Worm (Caenorhabditis elegans) whole organism, L4/young adult: ENCODE measurements around the gene T23D5.8.
"Not testable (repeated sequence)": the region's sequence is repeated elsewhere in the genome, so short reads cannot be mapped to it uniquely, and the experiment has no call there.

Source experiments
- W03F9.2 ChIP-seq: fragments of 150-350 bp; optimal IDR thresholded peaks from 2 replicates; lab custom pipeline; 2014; ENCODE audit warnings: missing biosample characterization, missing genetic modification characterization
- dao-5 ChIP-seq: sonication (generic microtip); optimal IDR thresholded peaks from 2 replicates; lab custom pipeline; 2016; ENCODE audit warnings: missing genotype, missing genetic modification characterization, moderate library complexity, missing compliant biosample characterization
- him-1 ChIP-seq: sonication (generic microtip); optimal IDR thresholded peaks from 2 replicates; lab custom pipeline; 2016; ENCODE audit warnings: missing genotype, missing genetic modification reagents, missing genetic modification characterization, missing compliant biosample characterization

T23D5.8 gene

ce11 chrV:15754731-15755130 lies 6.5 kb upstream of the T23D5.8 start, which contains the start of gene str-8:
Gene str-8, plus strand, starts transcription at chrV:15755031.
- not testable (repeated sequence) for TF ChIP-seq him-1 (tag; lab: Kevin White, UChicago); dao-5; W03F9.2 (tag; lab: Kevin White, UChicago)

DNA sequence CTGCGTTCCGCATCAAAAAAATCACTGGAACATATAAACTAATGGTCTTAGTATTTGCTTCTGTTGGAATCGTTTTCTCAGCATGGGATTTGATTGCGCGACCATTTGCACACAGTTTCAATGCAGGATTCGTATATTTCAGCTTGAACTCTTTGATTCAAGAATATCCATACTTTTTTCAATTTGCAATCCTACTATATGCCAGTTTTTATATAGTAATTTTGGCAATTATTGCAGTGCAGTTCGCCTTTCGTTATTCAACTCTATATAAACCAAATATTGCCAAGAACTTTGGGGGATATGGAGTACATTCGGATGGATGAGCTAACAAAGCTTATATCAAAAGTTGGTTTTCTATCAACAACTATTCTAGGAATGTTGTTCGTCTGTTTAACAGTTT lies 4.7 kb upstream of the T23D5.8 start, which contains the start of gene str-5:
Gene str-5 (plus strand): TSS at position 301 of the 400 bp plus-strand sequence.
- not testable (repeated sequence) for TF ChIP-seq him-1 (tag; lab: Kevin White, UChicago); dao-5; W03F9.2 (tag; lab: Kevin White, UChicago)

ce11 chrV:15752049-15752448 lies 3.8 kb upstream of the T23D5.8 start, which contains the start of gene str-43:
Gene str-43, minus strand, starts transcription at chrV:15752149.
- no peak for TF ChIP-seq W03F9.2 (tag; lab: Kevin White, UChicago)
- no peak for TF ChIP-seq him-1 (tag; lab: Kevin White, UChicago)
- TF ChIP-seq dao-5 = no peak

DNA sequence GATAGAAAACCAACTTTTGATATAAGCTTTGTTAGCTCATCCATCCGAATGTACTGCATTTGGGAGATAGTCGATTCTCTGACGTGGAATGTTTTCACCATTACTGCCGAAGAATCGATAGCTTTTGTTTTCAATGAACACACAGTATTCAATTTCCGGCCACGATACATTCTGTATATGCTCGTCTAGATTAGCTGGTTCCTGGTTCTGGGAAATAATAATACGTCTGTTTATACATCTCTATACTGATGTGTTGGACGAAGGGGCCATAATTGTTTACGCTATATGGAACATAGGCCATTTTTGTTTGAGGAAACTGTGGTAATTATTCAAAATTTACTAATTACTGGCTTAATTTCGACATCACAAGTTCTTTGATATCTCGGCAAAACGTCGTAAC lies 1.9 kb upstream of the T23D5.8 start, which contains the start of gene str-6:
Gene str-6 (minus strand): TSS at position 101 of the 400 bp plus-strand sequence.
- TF ChIP-seq dao-5 = no peak
- no peak for TF ChIP-seq him-1 (tag; lab: Kevin White, UChicago)
- TF ChIP-seq W03F9.2 (tag; lab: Kevin White, UChicago) = no peak

DNA sequence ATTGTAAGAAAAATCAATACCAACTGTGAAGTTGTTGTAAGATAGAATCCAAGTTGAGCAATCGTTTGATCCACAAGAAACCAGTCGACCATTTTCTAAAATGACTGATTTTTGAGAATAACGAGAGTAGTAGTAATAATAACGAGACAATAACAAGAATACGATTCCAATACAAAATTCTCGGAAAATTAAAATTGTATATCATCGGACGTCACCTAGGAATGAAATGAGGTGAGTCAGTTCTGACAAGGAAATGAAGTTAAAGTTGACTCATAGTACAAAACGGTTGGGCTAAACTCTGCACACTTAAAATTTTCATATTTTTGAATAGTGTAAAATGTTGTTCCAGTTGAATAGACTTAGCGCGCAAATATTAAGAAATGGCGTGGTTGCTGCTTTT lies 3.9 kb downstream of the T23D5.8 start, which contains the start of gene str-19:
Gene str-19 (minus strand): TSS at position 101 of the 400 bp plus-strand sequence.
- TF ChIP-seq dao-5; him-1 (tag; lab: Kevin White, UChicago); W03F9.2 (tag; lab: Kevin White, UChicago): not testable (repeated sequence)

DNA sequence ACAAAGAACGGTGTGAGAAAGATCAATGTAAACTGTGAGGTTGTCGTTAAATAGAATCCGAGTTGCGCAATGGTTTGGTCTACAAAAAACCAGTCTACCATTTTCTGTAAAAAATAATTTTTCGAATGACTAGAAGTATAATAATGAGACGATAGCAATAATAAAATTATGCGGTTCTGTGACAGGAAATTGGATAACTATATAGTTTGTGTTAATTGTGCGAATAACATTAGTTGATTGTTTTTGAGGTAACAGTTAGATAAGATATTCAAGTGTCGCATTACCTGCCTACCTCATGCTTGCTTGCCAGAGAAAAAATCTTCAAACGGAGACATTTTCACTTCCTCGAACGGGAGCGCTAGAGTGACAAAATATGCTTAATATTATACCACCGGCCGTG lies 6.4 kb downstream of the T23D5.8 start, which contains the start of gene str-18:
Gene str-18 (minus strand): TSS at position 101 of the 400 bp plus-strand sequence.
- TF ChIP-seq dao-5 (no peak), W03F9.2 (tag; lab: Kevin White, UChicago) (no peak), him-1 (tag; lab: Kevin White, UChicago) (no peak)

- no peak for TF ChIP-seq W03F9.2 (tag; lab: Kevin White, UChicago)
- TF ChIP-seq him-1 (tag; lab: Kevin White, UChicago) = no peak
- TF ChIP-seq dao-5 = no peak
Observed at ce11 chrV:15735720-15736119, 12.5 kb downstream of the T23D5.8 start, which contains the start of gene str-27. Gene str-27, minus strand, starts transcription at chrV:15735820.

DNA sequence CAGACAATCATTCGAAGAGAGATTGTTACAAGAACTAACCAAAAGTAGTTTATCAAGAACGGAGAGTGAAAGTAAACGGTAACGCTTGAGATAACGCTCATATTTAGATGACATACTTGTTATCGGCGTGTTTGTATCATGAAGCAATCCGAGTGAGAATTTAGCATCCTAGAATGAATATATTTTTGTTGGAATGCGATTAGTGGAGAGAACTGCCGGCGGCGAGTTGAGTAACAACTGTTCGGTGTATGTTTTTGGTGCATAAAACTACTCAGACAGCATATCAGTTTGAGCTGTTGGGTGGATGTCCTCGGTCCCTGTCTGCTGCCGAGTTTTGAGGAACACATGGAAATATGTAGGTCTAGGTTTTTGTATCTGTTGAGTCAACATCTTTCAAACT lies 14.7 kb downstream of the T23D5.8 start, which contains the start of gene T23D5.3:
Gene T23D5.3 (minus strand): TSS at position 101 of the 400 bp plus-strand sequence.
- TF ChIP-seq him-1 (tag; lab: Kevin White, UChicago) (no peak), W03F9.2 (tag; lab: Kevin White, UChicago) (no peak), dao-5 (no peak)

ce11 chrV:15733020-15733419 lies 15.2 kb downstream of the T23D5.8 start:
- no peak for TF ChIP-seq dao-5
- TF ChIP-seq him-1 (tag; lab: Kevin White, UChicago) = no peak
- no peak for TF ChIP-seq W03F9.2 (tag; lab: Kevin White, UChicago)

DNA sequence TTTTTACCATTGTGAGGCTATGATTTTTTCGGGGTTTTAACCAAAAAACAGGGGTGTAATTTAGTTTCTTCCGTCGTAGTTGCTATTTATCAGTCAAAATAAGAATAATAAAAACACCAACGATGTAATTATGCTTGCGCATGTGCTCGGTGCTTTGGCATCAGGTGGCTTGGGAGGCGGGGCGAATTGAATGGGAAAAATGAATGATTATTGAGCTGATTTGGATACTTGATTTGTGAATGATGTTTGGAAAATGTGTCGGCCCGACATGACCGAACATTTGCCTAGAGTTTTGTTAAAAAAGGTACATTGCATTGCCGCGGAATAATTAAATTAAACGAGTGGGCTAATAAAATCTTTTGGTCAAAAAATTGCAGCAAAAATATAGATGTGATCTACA lies 16.0 kb downstream of the T23D5.8 start, which contains the start of gene str-38:
Gene str-38 (minus strand): TSS at position 101 of the 400 bp plus-strand sequence.
- no peak for TF ChIP-seq W03F9.2 (tag; lab: Kevin White, UChicago)
- no peak for TF ChIP-seq dao-5
- no peak for TF ChIP-seq him-1 (tag; lab: Kevin White, UChicago)

DNA sequence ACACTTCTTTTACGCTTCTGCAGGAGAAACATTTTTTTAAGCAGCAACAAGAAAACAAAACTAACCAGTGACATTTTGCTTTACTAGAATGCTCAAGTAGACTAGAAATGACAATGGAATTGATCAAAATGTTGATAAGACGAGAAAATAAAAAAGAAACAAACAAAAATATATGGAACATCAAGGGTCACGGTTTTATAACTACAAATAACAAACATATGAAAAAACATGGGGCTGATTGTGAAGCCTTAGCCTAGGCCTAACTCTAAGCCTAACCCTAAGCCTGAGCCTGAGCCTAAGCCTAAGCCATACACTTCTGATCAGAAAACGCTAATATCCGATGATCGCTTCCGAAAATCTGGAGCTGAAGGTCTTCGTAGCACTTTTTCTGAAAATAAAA lies 17.8 kb downstream of the T23D5.8 start, which contains the start of gene Y6E2A.10:
Gene Y6E2A.10 (minus strand): TSS at position 101 of the 400 bp plus-strand sequence.
- TF ChIP-seq dao-5 = no peak
- TF ChIP-seq W03F9.2 (tag; lab: Kevin White, UChicago) = no peak
- no peak for TF ChIP-seq him-1 (tag; lab: Kevin White, UChicago)

- no peak for TF ChIP-seq him-1 (tag; lab: Kevin White, UChicago)
Observed at ce11 chrV:15726610-15727009, 21.6 kb downstream of the T23D5.8 start, which contains the start of the genes irld-57 and sfxn-1.3. Gene irld-57, minus strand, starts transcription at chrV:15726710. Gene sfxn-1.3, plus strand, starts transcription at chrV:15726841.

ce11 chrV:15721888-15722287 lies 26.4 kb downstream of the T23D5.8 start, which contains the start of gene srh-140:
Gene srh-140, plus strand, starts transcription at chrV:15722188.
- TF ChIP-seq him-1 (tag; lab: Kevin White, UChicago) = no peak
- no peak for TF ChIP-seq dao-5
- no peak for TF ChIP-seq W03F9.2 (tag; lab: Kevin White, UChicago)

DNA sequence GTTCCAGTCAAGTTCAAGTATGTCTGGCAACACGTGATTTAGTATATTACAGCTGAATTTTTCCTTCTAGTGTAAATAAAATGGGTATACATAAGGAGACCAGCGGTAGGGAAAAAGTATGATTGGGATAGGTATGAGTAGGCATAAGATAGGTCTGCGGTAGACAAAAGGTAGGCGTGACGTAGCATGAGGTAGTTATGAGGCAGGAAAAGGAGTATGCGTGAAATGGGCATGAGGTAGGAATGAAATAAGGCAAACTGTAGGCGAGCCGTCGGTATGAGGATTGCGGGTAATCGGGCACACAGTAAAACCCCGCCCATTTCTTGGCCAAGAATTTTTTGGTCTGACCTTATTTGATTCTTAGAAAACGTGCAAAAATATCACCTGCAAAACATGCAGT lies 26.8 kb downstream of the T23D5.8 start:
- TF ChIP-seq dao-5 = no peak
- no peak for TF ChIP-seq W03F9.2 (tag; lab: Kevin White, UChicago)
- no peak for TF ChIP-seq him-1 (tag; lab: Kevin White, UChicago)
